Fruit fly (Drosophila melanogaster): ENCODE measurements around the gene Jhbp7.

Gene Jhbp7

dm6 chr3R:25237314-25237713 is at the start of gene Jhbp7:
Gene Jhbp7 (plus strand): TSS chr3R:25237614.
- TF ChIP-seq CG4318 (GFP tag; optimal IDR thresholded peaks at IDR 0.05) (no peak), Sox14 (GFP tag; optimal IDR thresholded peaks at IDR 0.05) (no peak), CG16779 (tag; optimal IDR thresholded peaks at IDR 0.05) (no peak), Sox102F (GFP tag; optimal IDR thresholded peaks at IDR 0.05) (no peak), dsx (GFP tag; optimal IDR thresholded peaks at IDR 0.05; ENCODE audit: poor library complexity, severe bottlenecking) (peak; percentile 8), ss (GFP tag; optimal IDR thresholded peaks at IDR 0.05) (peak in 1 of 2 experiments; percentile 0), net (GFP tag; optimal IDR thresholded peaks at IDR 0.05) (no peak)

- no peak for TF ChIP-seq Sox102F (GFP tag; optimal IDR thresholded peaks at IDR 0.05)
- peak; percentile 23 for TF ChIP-seq Eip78C (GFP tag)
These were observed 48.4 kb upstream of the Jhbp7 start for dm6 chr3R:25188990-25189389.

DNA sequence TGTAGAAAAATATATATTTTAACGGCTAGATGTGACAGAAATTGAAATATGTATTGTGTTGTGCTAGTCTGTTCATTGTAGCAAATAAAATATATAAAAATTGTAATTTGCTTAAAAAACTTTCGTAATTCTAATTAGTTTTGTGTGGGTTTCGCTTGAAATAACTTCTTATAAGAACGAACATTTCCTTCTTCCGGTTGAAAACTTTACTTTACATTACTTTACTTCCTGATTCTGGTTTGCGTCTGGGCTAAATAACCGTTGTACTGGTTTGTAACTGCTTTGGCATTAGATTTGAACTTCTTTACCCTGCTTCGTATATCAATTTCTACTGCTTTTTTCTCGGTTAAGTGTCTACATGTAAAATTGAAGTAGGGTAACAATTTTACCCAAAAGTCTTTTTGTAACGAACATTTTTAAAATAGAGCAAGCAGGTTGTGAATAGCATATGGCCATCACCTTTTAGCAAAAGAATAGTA is 43.6 kb upstream of the Jhbp7 start, which contains the start of gene lobo:
Gene lobo (minus strand): TSS at position 51 of the 479 bp plus-strand sequence.
- TF ChIP-seq dsx (GFP tag; optimal IDR thresholded peaks at IDR 0.05; ENCODE audit: poor library complexity, severe bottlenecking) (no peak), CG6792 (GFP tag; optimal IDR thresholded peaks at IDR 0.05) (no peak), CG31627 (GFP tag; optimal IDR thresholded peaks at IDR 0.05) (peak; percentile 15), Eip93F (GFP tag; optimal IDR thresholded peaks at IDR 0.05) (no peak), ss (GFP tag; optimal IDR thresholded peaks at IDR 0.05) (no peak), Smox (GFP tag; optimal IDR thresholded peaks at IDR 0.05) (peak; percentile 3), CG11762 (GFP tag; optimal IDR thresholded peaks at IDR 0.05; ENCODE audit: insufficient read depth) (no peak), CG3032 (tag; optimal IDR thresholded peaks at IDR 0.05) (peak; percentile 33), pdm3 (GFP tag; optimal IDR thresholded peaks at IDR 0.05) (peak; percentile 20), Hr39 (GFP tag; optimal IDR thresholded peaks at IDR 0.05) (peak; percentile 34), OdsH (GFP tag; optimal IDR thresholded peaks at IDR 0.05) (peak; percentile 22), Eip78C (GFP tag) (peak; percentile 54), Met (GFP tag; optimal IDR thresholded peaks at IDR 0.05) (peak; percentile 35), fkh (GFP tag; optimal IDR thresholded peaks at IDR 0.05) (no peak), spab (GFP tag; optimal IDR thresholded peaks at IDR 0.05) (no peak), cyc (GFP tag; optimal IDR thresholded peaks at IDR 0.05) (peak; percentile 6), Eip75B (GFP tag; optimal IDR thresholded peaks at IDR 0.05) (peak; percentile 25), lz (GFP tag; optimal IDR thresholded peaks at IDR 0.05) (peak; percentile 27), Lpt (GFP tag; optimal IDR thresholded peaks at IDR 0.05) (no peak), CG11902 (GFP tag; optimal IDR thresholded peaks at IDR 0.05) (no peak), CG6163 (GFP tag; IDR thresholded peaks at IDR 0.05) (peak; percentile 66; the same call in 2 of the 3 replicates), CG6854 (GFP tag; optimal IDR thresholded peaks at IDR 0.05) (peak; percentile 96)

DNA sequence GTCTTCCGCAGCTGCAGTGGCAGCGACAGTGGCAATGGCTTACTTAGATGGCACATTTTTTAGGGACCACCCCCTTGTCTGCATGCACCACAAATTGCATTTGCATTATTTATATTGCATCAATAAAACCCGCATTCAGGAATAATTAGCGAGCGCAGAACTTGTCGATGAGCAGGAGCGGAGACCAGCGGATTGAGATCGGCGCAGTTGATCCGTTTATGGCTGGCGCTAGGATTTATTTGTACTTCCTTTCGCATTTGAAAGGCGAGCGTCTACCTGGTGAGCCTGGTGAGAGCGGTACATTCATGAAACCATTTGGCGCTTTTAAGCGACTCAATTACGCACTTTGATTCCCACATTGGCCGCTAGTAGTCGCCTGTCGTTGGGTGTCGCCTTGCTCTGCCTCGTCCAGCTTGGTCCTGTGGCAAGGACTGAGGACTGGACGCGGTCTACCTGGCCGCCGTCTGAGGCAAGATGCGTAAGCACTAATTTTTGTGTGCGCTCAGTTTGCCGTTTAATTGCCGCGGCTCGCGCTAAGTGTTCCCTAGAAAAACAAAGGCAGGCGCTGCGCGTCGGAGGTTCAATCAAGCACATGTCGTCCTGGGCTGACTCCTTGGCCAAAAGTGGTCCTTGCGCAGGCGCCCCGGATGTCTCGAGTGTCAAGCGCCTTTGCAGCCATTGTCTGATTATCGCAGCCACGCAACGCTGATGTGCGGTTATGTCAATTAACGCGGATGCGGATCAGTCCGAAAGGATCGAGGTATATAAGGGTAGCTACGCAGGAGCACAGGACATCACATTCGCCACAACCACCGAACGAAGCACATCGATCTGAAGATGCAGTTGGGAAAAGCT is 42.5 kb upstream of the Jhbp7 start, which contains the start of gene CG13653:
Gene CG13653 (plus strand): TSS at position 805 of the 855 bp plus-strand sequence.
- TF ChIP-seq Eip75B (GFP tag; optimal IDR thresholded peaks at IDR 0.05) (no peak), Gug (GFP tag; IDR thresholded peaks at IDR 0.05) (no peak), CG9139 (GFP tag; optimal IDR thresholded peaks at IDR 0.05) (no peak), CG6792 (GFP tag; optimal IDR thresholded peaks at IDR 0.05) (no peak), CG34406 (GFP tag; optimal IDR thresholded peaks at IDR 0.05) (no peak), CG10669 (GFP tag; optimal IDR thresholded peaks at IDR 0.05) (no peak), CG8632 (GFP tag; optimal IDR thresholded peaks at IDR 0.05) (no peak), Hr4 (GFP tag; optimal IDR thresholded peaks at IDR 0.05) (no peak), salr (GFP tag; optimal IDR thresholded peaks at IDR 0.05) (no peak)
